Worm (Caenorhabditis elegans): ENCODE data around the gene grd-4.
A peak's percentile ranks its signal among the peaks of the same experiment; 100 is the strongest.

The grd-4 gene

DNA sequence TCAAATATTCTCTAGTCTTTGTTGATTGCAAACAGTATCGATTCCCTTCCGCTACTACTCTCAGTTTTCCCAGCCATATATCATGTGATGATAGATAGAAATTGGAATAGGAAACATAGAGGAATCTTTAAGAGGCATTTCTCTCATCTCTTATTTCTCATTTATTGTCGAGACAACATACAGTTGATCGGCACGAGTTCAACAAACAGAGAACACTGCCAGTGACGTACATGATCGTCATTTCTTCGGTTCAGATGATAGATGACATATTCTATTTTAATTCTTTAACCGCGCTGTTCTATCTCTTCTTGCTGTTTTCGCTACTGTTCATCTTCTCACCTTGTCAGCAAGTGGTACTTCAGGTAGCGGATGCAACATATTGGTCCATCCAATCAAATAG lies 25.9 kb upstream of the grd-4 start (continued):
- peak in 1 of 3 experiments; percentile 41 for TF ChIP-seq dpl-1 (GFP tag; optimal IDR thresholded peaks at IDR 0.05)
- no peak for TF ChIP-seq unc-86 (tag; optimal IDR thresholded peaks at IDR 0.05)
- no peak for TF ChIP-seq dsc-1 (tag; optimal IDR thresholded peaks at IDR 0.05)
- peak; percentile 46 to 78 for TF ChIP-seq lsy-2 (tag; optimal IDR thresholded peaks at IDR 0.05)
- TF ChIP-seq tbx-2 (tag; optimal IDR thresholded peaks at IDR 0.05) = peak; percentile 85
- no peak for TF ChIP-seq ceh-82 (tag; optimal IDR thresholded peaks at IDR 0.05)
- TF ChIP-seq nhr-47 (tag; optimal IDR thresholded peaks at IDR 0.05) = peak; percentile 62

DNA sequence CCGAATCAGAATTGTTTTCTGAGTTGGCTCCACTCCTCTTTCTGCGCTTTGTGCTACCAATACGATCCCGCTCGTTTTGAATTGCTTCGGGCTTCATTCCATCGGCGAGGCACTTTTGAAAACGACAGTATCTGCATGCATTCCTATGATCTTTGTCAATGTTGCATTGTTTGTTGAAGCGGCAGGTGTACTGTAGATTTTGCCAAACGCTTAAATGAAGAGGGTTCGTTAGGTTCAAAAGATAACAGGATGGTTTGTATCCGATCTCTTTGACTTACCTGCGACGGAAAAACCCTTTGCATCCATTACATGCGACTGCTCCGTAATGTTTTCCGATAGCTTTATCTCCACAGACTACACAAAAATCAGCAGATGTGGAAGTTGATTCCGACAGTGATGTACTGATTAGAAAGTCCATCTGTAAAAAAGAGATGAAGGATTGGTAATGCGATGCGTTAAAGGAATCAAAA lies 25.2 kb upstream of the grd-4 start, which contains the start of gene nhr-14:
TSS of gene nhr-14 (minus strand) at position 420 of the 470 bp plus-strand sequence.
- TF ChIP-seq lsy-2 (tag; optimal IDR thresholded peaks at IDR 0.05) (no peak), snpc-4 (tag; optimal IDR thresholded peaks at IDR 0.05) (no peak), blmp-1 (tag; optimal IDR thresholded peaks at IDR 0.05) (peak; percentile 54)

DNA sequence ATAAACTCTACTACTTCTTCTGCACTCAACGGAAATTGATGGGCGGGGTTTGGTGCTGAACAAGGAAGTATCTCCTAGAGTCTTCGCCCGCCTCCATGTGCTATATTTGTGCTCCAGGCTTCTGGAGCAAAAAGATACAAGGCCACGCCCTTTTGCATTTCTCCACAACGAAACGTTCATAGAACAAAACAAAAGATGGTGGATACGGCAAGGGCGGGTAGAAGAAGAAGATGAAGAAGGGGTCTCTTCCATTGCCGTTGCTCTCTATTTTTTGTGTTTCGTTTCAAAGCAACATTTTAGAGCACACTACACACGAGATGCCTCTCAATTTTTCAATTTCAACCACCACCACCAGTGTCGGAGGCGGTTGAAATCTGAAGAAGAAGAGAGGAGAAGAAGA lies 24.7 kb upstream of the grd-4 start:
- TF ChIP-seq tbx-2 (tag; optimal IDR thresholded peaks at IDR 0.05) = peak; percentile 57
- TF ChIP-seq F16B12.6 (tag; optimal IDR thresholded peaks at IDR 0.05) = no peak
- TF ChIP-seq mab-9 (GFP tag; IDR thresholded peaks at IDR 0.05) = no peak
- TF ChIP-seq ceh-90 (tag; optimal IDR thresholded peaks at IDR 0.05) = no peak
- TF ChIP-seq fkh-4 (tag; optimal IDR thresholded peaks at IDR 0.05; ENCODE audit: borderline replicate concordance) = no peak
- no peak for TF ChIP-seq elt-3 (tag; optimal IDR thresholded peaks at IDR 0.05)
- TF ChIP-seq dsc-1 (tag; optimal IDR thresholded peaks at IDR 0.05) = peak; percentile 5
- TF ChIP-seq hpl-2 (GFP tag; optimal IDR thresholded peaks at IDR 0.05) = no peak
- TF ChIP-seq mep-1 (tag; optimal IDR thresholded peaks at IDR 0.05) = no peak
- TF ChIP-seq Y116A8C.19 (tag; optimal IDR thresholded peaks at IDR 0.05; ENCODE audit: borderline replicate concordance) = no peak
- no peak for TF ChIP-seq egl-27 (tag; optimal IDR thresholded peaks at IDR 0.05)
- TF ChIP-seq fos-1 (tag; optimal IDR thresholded peaks at IDR 0.05) = no peak
- peak; percentile 60 for TF ChIP-seq nhr-71 (tag; optimal IDR thresholded peaks at IDR 0.05)
- TF ChIP-seq C04F5.9 (tag; optimal IDR thresholded peaks at IDR 0.05) = no peak
- no peak for TF ChIP-seq xbp-1 (tag; optimal IDR thresholded peaks at IDR 0.05)
- no peak for TF ChIP-seq aly-2 (tag; optimal IDR thresholded peaks at IDR 0.05)
- TF ChIP-seq pqm-1 (tag; optimal IDR thresholded peaks at IDR 0.05) = no peak
- no peak for TF ChIP-seq nhr-28 (tag; optimal IDR thresholded peaks at IDR 0.05)
- TF ChIP-seq lin-15B (tag; optimal IDR thresholded peaks at IDR 0.05) = no peak
- TF ChIP-seq nhr-47 (tag; optimal IDR thresholded peaks at IDR 0.05) = peak; percentile 17
- TF ChIP-seq ces-1 (GFP tag; optimal IDR thresholded peaks at IDR 0.05) = no peak
- TF ChIP-seq nhr-20 (tag; optimal IDR thresholded peaks at IDR 0.05) = no peak
- TF ChIP-seq nhr-90 (tag; optimal IDR thresholded peaks at IDR 0.05; ENCODE audit: poor library complexity) = no peak
- TF ChIP-seq ztf-4 (tag; optimal IDR thresholded peaks at IDR 0.05) = no peak
- no peak for TF ChIP-seq jun-1 (tag; optimal IDR thresholded peaks at IDR 0.05)
- no peak for TF ChIP-seq mdl-1 (tag; optimal IDR thresholded peaks at IDR 0.05)
- TF ChIP-seq skn-1 (tag; optimal IDR thresholded peaks at IDR 0.05) = no peak
- TF ChIP-seq alr-1 (tag; optimal IDR thresholded peaks at IDR 0.05; ENCODE audit: borderline replicate concordance) = no peak
- TF ChIP-seq unc-30 (tag; optimal IDR thresholded peaks at IDR 0.05) = no peak
- TF ChIP-seq nhr-84 (tag; optimal IDR thresholded peaks at IDR 0.05) = no peak
- no peak for TF ChIP-seq vab-15 (tag; optimal IDR thresholded peaks at IDR 0.05)
- no peak for TF ChIP-seq efl-1 (optimal IDR thresholded peaks at IDR 0.05)
- no peak for TF ChIP-seq efl-1 (GFP tag; optimal IDR thresholded peaks at IDR 0.05 in 1 of 2)
- TF ChIP-seq nhr-11 (tag; optimal IDR thresholded peaks at IDR 0.05) = no peak
- no peak for TF ChIP-seq lin-13 (GFP tag; optimal IDR thresholded peaks at IDR 0.05)
- no peak for TF ChIP-seq lir-3 (tag; optimal IDR thresholded peaks at IDR 0.05; ENCODE audit: poor library complexity)
- no peak for TF ChIP-seq sptf-1 (tag; optimal IDR thresholded peaks at IDR 0.05)
- peak in 1 of 3 experiments; percentile 4 for TF ChIP-seq ceh-82 (tag; optimal IDR thresholded peaks at IDR 0.05)
- TF ChIP-seq egl-13 (tag; optimal IDR thresholded peaks at IDR 0.05) = no peak
- TF ChIP-seq efl-3 (GFP tag; optimal IDR thresholded peaks at IDR 0.05) = no peak
- no peak for TF ChIP-seq C16A3.4 (tag; optimal IDR thresholded peaks at IDR 0.05)
- no peak for TF ChIP-seq aha-1 (tag; optimal IDR thresholded peaks at IDR 0.05)
- TF ChIP-seq elt-2 (tag; optimal IDR thresholded peaks at IDR 0.05) = no peak
- TF ChIP-seq unc-62 (GFP tag; optimal IDR thresholded peaks at IDR 0.05) = no peak
- no peak for TF ChIP-seq isw-1 (GFP tag; IDR thresholded peaks at IDR 0.05)
